Fruit fly (Drosophila melanogaster) whole organism, wandering third instar larva: ENCODE results near the gene CG2246.

Source experiments
- Abd-B ChIP-seq: fragments of >200 bp; optimal IDR thresholded peaks from 2 replicates; lab custom pipeline; 2017; ENCODE audit warnings: missing biosample characterization, missing genetic modification characterization
- CG9705 ChIP-seq: fragments of 200-800 bp; sonication (Bioruptor generic); optimal IDR thresholded peaks from 2 replicates; lab custom pipeline; 2018; ENCODE audit warnings: missing biosample characterization, mild to moderate bottlenecking, missing genetic modification characterization
- Dfd ChIP-seq: fragments of >200 bp; optimal IDR thresholded peaks from 2 replicates; lab custom pipeline; 2017; ENCODE audit warnings: missing biosample characterization, missing genetic modification characterization
- Dif ChIP-seq: fragments of 200-275, 200-300 bp; sonication (Bioruptor generic); optimal IDR thresholded peaks from 2 replicates; lab custom pipeline; 2018; ENCODE audit warnings: missing biosample characterization, missing genetic modification characterization; ENCODE audit not compliant: partially characterized antibody
- GATAd ChIP-seq: sonication (Bioruptor generic); optimal IDR thresholded peaks from 2 replicates; lab custom pipeline; 2016; ENCODE audit warnings: missing biosample characterization, missing genetic modification characterization
- HLH106 ChIP-seq: fragments of 200-800 bp; optimal IDR thresholded peaks from 3 replicates; lab custom pipeline; 2019; ENCODE audit warnings: missing biosample characterization, mild to moderate bottlenecking, missing genetic modification characterization, moderate library complexity
- Hnf4 ChIP-seq: fragments of 200-800 bp; sonication (Bioruptor generic); optimal IDR thresholded peaks from 2 replicates; lab custom pipeline; 2016; ENCODE audit warnings: missing biosample characterization, mild to moderate bottlenecking, missing genetic modification characterization
- Hr78 ChIP-seq: fragments of >200 bp; optimal IDR thresholded peaks from 2 replicates; lab custom pipeline; 2017; ENCODE audit warnings: missing biosample characterization, missing genetic modification characterization
- Hr83 ChIP-seq: fragments of 200-300 bp; sonication (Bioruptor generic); optimal IDR thresholded peaks from 2 replicates; lab custom pipeline; 2016; ENCODE audit warnings: missing biosample characterization, mild to moderate bottlenecking, missing genetic modification characterization, moderate library complexity; ENCODE audit not compliant: poor library complexity, severe bottlenecking
- Jra ChIP-seq: sonication (Bioruptor generic); optimal IDR thresholded peaks from 2 replicates; lab custom pipeline; 2016; ENCODE audit warnings: missing biosample characterization, missing genetic modification characterization
- Mio ChIP-seq: sonication (Bioruptor generic); optimal IDR thresholded peaks from 2 replicates; lab custom pipeline; 2016; ENCODE audit warnings: missing biosample characterization, missing genetic modification characterization
- Myc ChIP-seq: fragments of >200 bp; optimal IDR thresholded peaks from 2 replicates; lab custom pipeline; 2017
- N ChIP-seq: fragments of >200 bp; optimal IDR thresholded peaks from 2 replicates; lab custom pipeline; 2018; ENCODE audit warnings: missing biosample characterization, missing external identifiers, missing genetic modification characterization
- Rel ChIP-seq, 2 experiments: fragments of 200-800 bp; sonication (Bioruptor generic) in 1 of 2; optimal IDR thresholded peaks; 2 replicates in 1 of 2; 3 replicates in 1 of 2; lab custom pipeline; 2016 to 2019; ENCODE audit warnings: mild to moderate bottlenecking in 2 of 2, missing biosample characterization in 2 of 2, missing genetic modification characterization in 2 of 2, moderate library complexity in 1 of 2
- Vsx2 ChIP-seq: fragments of 200-300, 225-300 bp; sonication (Bioruptor generic); optimal IDR thresholded peaks from 2 replicates; lab custom pipeline; 2018; ENCODE audit warnings: missing biosample characterization, missing genetic modification characterization; ENCODE audit not compliant: partially characterized antibody
- br ChIP-seq: fragments of 200-800 bp; sonication (Bioruptor generic); optimal IDR thresholded peaks from 2 replicates; lab custom pipeline; 2016; ENCODE audit warnings: missing biosample characterization, missing genetic modification characterization
- brk ChIP-seq: fragments of 200-800 bp; sonication (Bioruptor generic); optimal IDR thresholded peaks from 2 replicates; lab custom pipeline; 2016; ENCODE audit warnings: missing biosample characterization, mild to moderate bottlenecking, missing genetic modification characterization
- dl ChIP-seq, 2 experiments: fragments of 175-275, 200-275 bp in 1 of 2; fragments of 200-275 bp in 1 of 2; sonication (Bioruptor generic); optimal IDR thresholded peaks; lab custom pipeline; 2018; ENCODE audit warnings: mild to moderate bottlenecking in 2 of 2, missing biosample characterization in 2 of 2, missing genetic modification characterization in 2 of 2, moderate library complexity in 2 of 2; ENCODE audit not compliant: partially characterized antibody in 2 of 2, insufficient read depth in 1 of 2
- dmrt93B ChIP-seq: fragments of 200-800 bp; sonication (Bioruptor generic); optimal IDR thresholded peaks from 2 replicates; lab custom pipeline; 2018; ENCODE audit warnings: missing biosample characterization, mild to moderate bottlenecking, missing genetic modification characterization
- ey ChIP-seq: fragments of 200-800 bp; sonication (Bioruptor generic); optimal IDR thresholded peaks from 2 replicates; lab custom pipeline; 2016; ENCODE audit warnings: missing biosample characterization, missing genetic modification characterization
- foxo ChIP-seq, 2 experiments: fragments of 200-800 bp; sonication (Bioruptor generic); optimal IDR thresholded peaks; 2 replicates in 1 of 2; 3 replicates in 1 of 2; lab custom pipeline; 2016 to 2017; ENCODE audit warnings: missing biosample characterization in 2 of 2, missing genetic modification characterization in 2 of 2
- fru ChIP-seq: fragments of 200-800 bp; sonication (Bioruptor generic); optimal IDR thresholded peaks from 3 replicates; lab custom pipeline; 2016; ENCODE audit warnings: missing biosample characterization, mild to moderate bottlenecking, missing genetic modification characterization
- h ChIP-seq: fragments of 200-800 bp; sonication (Bioruptor generic); optimal IDR thresholded peaks from 3 replicates; lab custom pipeline; 2016; ENCODE audit warnings: missing biosample characterization, mild to moderate bottlenecking, missing genetic modification characterization
- jim ChIP-seq: fragments of 175-275, 200-325 bp; sonication (Bioruptor generic); optimal IDR thresholded peaks from 2 replicates; lab custom pipeline; 2016; ENCODE audit warnings: missing biosample characterization, mild to moderate bottlenecking, missing genetic modification characterization
- pan ChIP-seq: fragments of >200 bp; optimal IDR thresholded peaks from 2 replicates; lab custom pipeline; 2017
- psq ChIP-seq: fragments of 200-800 bp; sonication (Bioruptor generic); optimal IDR thresholded peaks from 3 replicates; lab custom pipeline; 2017; ENCODE audit warnings: missing biosample characterization, mild to moderate bottlenecking, missing genetic modification characterization, moderate library complexity
- rgr ChIP-seq: fragments of 200-800 bp; sonication (Bioruptor generic); optimal IDR thresholded peaks from 3 replicates; lab custom pipeline; 2016; ENCODE audit warnings: missing biosample characterization, mild to moderate bottlenecking, missing genetic modification characterization
- sage ChIP-seq: fragments of 200-800 bp; sonication (Bioruptor generic); optimal IDR thresholded peaks from 2 replicates; lab custom pipeline; 2016; ENCODE audit warnings: missing biosample characterization, mild to moderate bottlenecking, missing genetic modification characterization
- sv ChIP-seq: fragments of 200-800 bp; sonication (Bioruptor generic); optimal IDR thresholded peaks from 3 replicates; lab custom pipeline; 2016; ENCODE audit warnings: missing biosample characterization, missing genetic modification characterization
- tai ChIP-seq: sonication (Bioruptor generic); optimal IDR thresholded peaks from 2 replicates; lab custom pipeline; 2016; ENCODE audit warnings: missing biosample characterization, missing genetic modification characterization
- usp ChIP-seq: fragments of >200 bp; optimal IDR thresholded peaks from 2 replicates; lab custom pipeline; 2017; ENCODE audit warnings: missing biosample characterization, missing genetic modification characterization
- woc ChIP-seq: sonication (Bioruptor generic); optimal IDR thresholded peaks from 2 replicates; lab custom pipeline; 2016; ENCODE audit warnings: missing biosample characterization, mild to moderate bottlenecking, missing genetic modification characterization

The CG2246 gene

dm6 chr3R:30617457-30617856 is 16.2 kb upstream of the CG2246 start:
- TF ChIP-seq Dif (no peak), br (no peak), Hr83 (GFP tag; lab: Kevin White, UChicago) (no peak)

DNA sequence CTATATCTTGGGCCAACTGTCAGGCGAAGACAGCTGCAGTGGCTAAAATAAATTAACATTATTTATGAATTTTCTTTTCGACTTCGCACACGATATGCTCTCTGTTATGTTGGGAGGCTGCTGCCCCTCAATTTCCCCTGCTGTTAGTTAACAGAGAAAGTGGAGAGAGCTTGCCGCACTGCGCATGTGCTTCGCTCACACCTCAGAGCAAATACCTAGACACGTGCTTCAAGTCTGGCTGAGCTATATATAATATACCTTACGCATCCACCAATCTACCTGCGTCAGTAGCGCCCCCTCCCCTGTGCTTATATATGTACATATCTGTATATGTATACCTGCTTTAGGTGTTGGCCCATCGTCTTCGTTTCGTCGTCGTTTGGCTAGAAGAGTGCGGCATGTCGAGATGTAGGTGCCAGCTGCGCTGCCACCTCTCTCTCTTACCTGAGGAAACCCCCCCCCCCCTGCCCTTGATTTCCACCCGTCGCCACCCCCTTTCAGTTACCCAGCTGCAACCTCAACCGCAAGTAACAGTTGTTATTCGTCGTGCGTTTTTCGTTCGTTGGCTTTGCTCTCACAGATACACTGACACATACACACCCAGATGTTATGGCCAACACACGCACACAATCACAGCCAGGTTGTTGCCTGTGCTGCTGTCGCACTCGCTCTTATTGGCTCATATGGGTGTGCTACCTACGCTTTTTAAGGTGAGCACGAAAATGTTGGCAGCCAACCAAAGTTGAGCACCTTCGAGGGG is 15.0 kb upstream of the CG2246 start:
- TF ChIP-seq dmrt93B (GFP tag; lab: Kevin White, UChicago) (no peak), Abd-B (GFP tag; lab: Kevin White, UChicago) (no peak), GATAd (no peak), h (GFP tag; lab: Kevin White, UChicago) (no peak), Myc (no peak), Dif (no peak), Rel (GFP tag; optimal IDR thresholded peaks at IDR 0.05; lab: Kevin White, UChicago) (no peak), Rel (tag; optimal IDR thresholded peaks at IDR 0.05; lab: Kevin White, UChicago) (no peak), Jra (no peak), brk (no peak), sage (GFP tag; lab: Kevin White, UChicago) (no peak), sv (GFP tag; lab: Kevin White, UChicago) (no peak), foxo (GFP tag; optimal IDR thresholded peaks at IDR 0.05; lab: Kevin White, UChicago) (no peak), rgr (GFP tag; lab: Kevin White, UChicago) (no peak)

DNA sequence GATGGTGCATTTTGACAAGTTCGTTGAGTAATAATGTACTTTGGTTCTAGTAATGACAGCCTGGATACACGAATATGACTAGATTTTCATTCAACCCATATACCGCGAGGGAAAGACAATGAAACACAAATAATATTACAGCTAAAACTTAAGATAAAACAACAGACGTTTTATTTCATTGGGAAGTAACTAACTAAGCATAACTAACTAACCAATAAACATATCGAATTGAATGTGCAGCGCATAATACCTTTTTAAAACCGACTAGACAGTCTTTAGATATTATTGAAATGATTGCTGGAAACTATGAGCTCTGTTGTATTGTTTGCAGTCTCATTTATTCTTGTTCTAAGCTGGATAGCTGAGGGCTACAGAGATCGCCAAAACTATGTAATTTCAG is 4.6 kb upstream of the CG2246 start, which contains the start of gene CG31016:
Gene CG31016, plus strand, starts transcription at position 301 of the 400 bp plus-strand sequence.
- no peak for TF ChIP-seq usp (GFP tag; lab: Kevin White, UChicago)
- TF ChIP-seq foxo (GFP tag; optimal IDR thresholded peaks at IDR 0.05; lab: Kevin White, UChicago), result no peak
- TF ChIP-seq woc, result no peak
- TF ChIP-seq br, result no peak
- no peak for TF ChIP-seq h (GFP tag; lab: Kevin White, UChicago)
- no peak for TF ChIP-seq Abd-B (GFP tag; lab: Kevin White, UChicago)
- no peak for TF ChIP-seq psq
- TF ChIP-seq Jra, result no peak
- TF ChIP-seq tai, result no peak
- no peak for TF ChIP-seq Rel (GFP tag; optimal IDR thresholded peaks at IDR 0.05; lab: Kevin White, UChicago)
- no peak for TF ChIP-seq Rel (tag; optimal IDR thresholded peaks at IDR 0.05; lab: Kevin White, UChicago)
- TF ChIP-seq Vsx2 (GFP tag; lab: Kevin White, UChicago), result no peak
- TF ChIP-seq dl (GFP tag; optimal IDR thresholded peaks at IDR 0.05; lab: Kevin White, UChicago; ENCODE audit: insufficient read depth in 1 of 2, partially characterized antibody in 2 of 2), result no peak
- no peak for TF ChIP-seq Myc
- no peak for TF ChIP-seq Hnf4 (GFP tag; lab: Kevin White, UChicago)

DNA sequence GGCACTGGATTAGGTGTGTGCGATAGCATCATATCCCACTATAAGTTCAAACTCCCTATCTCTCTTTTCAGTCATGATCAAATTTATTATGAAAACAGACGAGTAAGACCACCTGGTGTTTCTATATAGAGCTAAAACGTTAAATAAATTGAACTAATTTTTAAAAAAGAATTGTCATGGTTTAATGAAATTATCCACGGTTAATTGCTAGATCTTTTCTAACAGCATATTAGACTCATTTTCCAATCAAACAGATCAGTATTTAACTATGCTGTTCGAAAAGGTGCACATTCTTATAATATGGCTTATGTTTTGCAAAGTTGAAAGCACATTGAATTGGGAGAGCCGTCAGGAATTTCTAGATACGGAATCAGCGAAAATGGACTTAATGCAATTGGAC is 2.6 kb upstream of the CG2246 start, which contains the start of gene PH4alphaNE3:
Gene PH4alphaNE3, plus strand, starts transcription at position 301 of the 400 bp plus-strand sequence.
- no peak for TF ChIP-seq Dif
- no peak for TF ChIP-seq Vsx2 (GFP tag; lab: Kevin White, UChicago)
- no peak for TF ChIP-seq pan (lab: Kevin White, UChicago)
- no peak for TF ChIP-seq Mio (GFP tag; lab: Kevin White, UChicago)
- TF ChIP-seq HLH106 (tag; lab: Kevin White, UChicago), result no peak
- TF ChIP-seq h (GFP tag; lab: Kevin White, UChicago), result no peak
- TF ChIP-seq CG9705 (GFP tag; lab: Kevin White, UChicago), result no peak
- no peak for TF ChIP-seq ey (GFP tag; lab: Kevin White, UChicago)
- TF ChIP-seq Dfd (GFP tag; lab: Kevin White, UChicago), result no peak
- no peak for TF ChIP-seq brk
- TF ChIP-seq jim (GFP tag; lab: Kevin White, UChicago), result no peak
- TF ChIP-seq sage (GFP tag; lab: Kevin White, UChicago), result no peak
- TF ChIP-seq Hr83 (GFP tag; lab: Kevin White, UChicago), result no peak
- no peak for TF ChIP-seq Hr78
- no peak for TF ChIP-seq br
- no peak for TF ChIP-seq Myc
- TF ChIP-seq GATAd, result no peak
- TF ChIP-seq fru (GFP tag; lab: Kevin White, UChicago), result no peak
- TF ChIP-seq N (GFP tag; lab: Kevin White, UChicago), result no peak
- TF ChIP-seq dmrt93B (GFP tag; lab: Kevin White, UChicago), result no peak
